Fruit fly (Drosophila melanogaster) whole organism, wandering third instar larva: ENCODE measurements around the gene CG13049.

Source experiments
- Hr78 ChIP-seq: fragments of >200 bp; optimal IDR thresholded peaks from 2 replicates; lab custom pipeline; 2017; ENCODE audit warnings: missing biosample characterization, missing genetic modification characterization
- Jra ChIP-seq: sonication (Bioruptor generic); optimal IDR thresholded peaks from 2 replicates; lab custom pipeline; 2016; ENCODE audit warnings: missing biosample characterization, missing genetic modification characterization
- Sp1 ChIP-seq: fragments of 200-800 bp; sonication (Bioruptor generic); optimal IDR thresholded peaks from 3 replicates; lab custom pipeline; 2019; ENCODE audit warnings: missing biosample characterization, mild to moderate bottlenecking, missing genetic modification characterization, moderate library complexity
- dsf ChIP-seq: sonication (Bioruptor generic); optimal IDR thresholded peaks from 2 replicates; lab custom pipeline; 2016; ENCODE audit warnings: missing biosample characterization, missing genetic modification characterization, borderline replicate concordance
- rgr ChIP-seq: fragments of 200-800 bp; sonication (Bioruptor generic); optimal IDR thresholded peaks from 3 replicates; lab custom pipeline; 2016; ENCODE audit warnings: missing biosample characterization, mild to moderate bottlenecking, missing genetic modification characterization

DNA sequence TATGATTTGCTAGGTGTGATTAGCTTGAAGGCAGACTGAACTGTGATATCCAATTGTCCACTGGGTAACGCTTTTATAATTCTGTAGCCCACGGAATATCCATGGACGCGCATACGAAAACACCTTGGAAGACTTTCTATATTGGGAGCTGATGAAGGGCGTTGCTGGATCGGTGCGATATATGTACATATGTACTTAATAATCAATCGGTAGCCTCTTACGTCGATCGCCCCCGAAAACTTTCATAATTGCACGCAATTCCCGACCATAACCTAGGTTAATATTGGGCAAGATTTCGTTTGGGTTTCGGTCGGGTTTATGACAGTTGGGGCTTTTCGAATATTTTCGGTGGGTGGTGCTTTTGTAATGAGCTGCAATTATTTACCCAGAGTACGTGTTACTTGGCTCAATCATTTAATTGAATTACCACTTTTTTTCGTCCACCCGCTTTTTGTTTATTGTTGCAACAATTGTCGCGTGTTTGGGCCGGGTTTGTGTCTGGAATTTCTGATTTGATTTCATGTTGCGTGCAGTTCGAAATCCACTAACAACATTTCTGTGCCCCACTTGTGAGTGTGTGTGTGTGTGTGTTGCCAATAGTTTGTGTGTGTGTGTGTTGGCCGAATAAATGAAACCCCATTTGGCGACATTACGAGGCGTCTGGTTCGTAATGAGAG, at the start of gene CG13049:
- no peak for TF ChIP-seq Hr78 (GFP tag; lab: Kevin White, UChicago)
- no peak for TF ChIP-seq Jra (GFP tag; lab: Kevin White, UChicago)
- TF ChIP-seq Sp1 (GFP tag; lab: Kevin White, UChicago): no peak
- no peak for TF ChIP-seq dsf (GFP tag; lab: Kevin White, UChicago)
- no peak for TF ChIP-seq rgr (GFP tag; lab: Kevin White, UChicago)
